Fruit fly (Drosophila melanogaster) whole organism, pupa: Measurements from ENCODE around the gene fiz.

Source experiments
- CG14655 ChIP-seq: fragments of 200-800 bp; sonication (Bioruptor generic); optimal IDR thresholded peaks from 3 replicates; lab custom pipeline; 2017; ENCODE audit warnings: mild to moderate bottlenecking, missing biosample characterization, missing genetic modification reagents, missing genetic modification characterization
- CG17806 ChIP-seq: fragments of 200-800 bp; sonication (Bioruptor generic); optimal IDR thresholded peaks from 2 replicates; lab custom pipeline; 2018; ENCODE audit warnings: missing biosample characterization, mild to moderate bottlenecking, missing genetic modification characterization, moderate library complexity
- Pif1B ChIP-seq: fragments of 200-800 bp; sonication (Bioruptor generic); optimal IDR thresholded peaks from 3 replicates; lab custom pipeline; 2016; ENCODE audit warnings: missing biosample characterization, missing genetic modification characterization
- fd96Ca ChIP-seq: fragments of 200-800 bp; sonication (Bioruptor generic); IDR thresholded peaks from 3 replicates; pipeline ENCODE4 v1.3.6; 2022; ENCODE audit warnings: missing biosample characterization, missing genetic modification characterization
- rn ChIP-seq: fragments of 200-800 bp; sonication (Bioruptor generic); IDR thresholded peaks from 2 replicates; pipeline ENCODE4 v1.3.6; 2022; ENCODE audit warnings: missing biosample characterization, missing genetic modification characterization

DNA sequence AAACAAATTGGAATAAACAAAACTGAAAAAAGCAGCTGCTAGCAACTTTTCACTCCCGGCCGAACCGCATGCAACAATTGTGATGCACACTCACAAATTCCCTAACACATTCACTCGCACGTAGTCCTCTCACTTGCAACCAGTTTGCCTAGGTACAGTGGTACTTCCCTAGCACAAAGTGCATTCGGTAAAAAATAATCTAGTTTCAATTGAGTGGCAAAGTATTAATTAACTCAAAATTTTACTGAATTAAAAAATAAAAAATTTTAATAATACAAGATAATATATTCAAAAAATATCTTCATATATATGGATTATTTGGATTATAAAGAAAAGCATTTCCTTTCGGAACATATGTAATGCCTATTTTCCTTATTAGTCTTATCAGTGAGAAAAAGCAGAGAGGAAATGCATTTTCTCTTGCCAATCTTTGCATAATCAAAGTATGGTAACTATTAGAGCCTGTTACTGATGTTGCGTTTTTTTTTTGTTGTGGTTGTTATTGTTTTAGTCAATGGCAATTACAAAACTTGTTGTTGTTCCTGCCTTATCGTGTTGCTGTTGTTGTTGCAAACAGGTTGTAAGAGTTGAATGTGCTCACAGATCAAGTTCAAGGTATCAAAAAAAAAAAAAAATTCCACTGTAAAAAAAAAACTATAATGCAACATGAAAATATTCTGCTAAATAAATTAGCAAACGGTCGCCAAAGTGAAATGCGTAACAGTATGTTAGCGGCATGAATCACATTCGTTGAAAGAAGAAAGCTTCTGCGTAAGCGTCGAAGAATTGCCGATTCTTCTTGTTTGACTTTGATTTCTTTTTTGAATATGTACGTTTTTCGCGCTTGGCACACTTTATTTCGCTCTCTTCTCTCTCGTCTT lies 13.1 kb upstream of the fiz start:
- TF ChIP-seq fd96Ca: peak; percentile 44; the same call in 1 of the 3 replicates
- no peak for TF ChIP-seq rn (GFP tag; lab: Robert Waterston, UW)
- peak; percentile 42 for TF ChIP-seq CG17806 (tag; lab: Kevin White, UChicago)
- TF ChIP-seq Pif1B: peak; percentile 36
- TF ChIP-seq CG14655 (GFP tag; lab: Kevin White, UChicago): peak; percentile 74
